Fruit fly (Drosophila melanogaster) whole organism: ENCODE data around the gene CG14174.

Source experiments
- EcR ChIP-seq, 2 experiments: fragments of >200 bp; optimal IDR thresholded peaks; 2 replicates each; lab custom pipeline; 2017; ENCODE audit warnings: missing biosample characterization in 2 of 2, missing genetic modification characterization in 2 of 2, missing genetic modification reagents in 2 of 2
- pan ChIP-seq: fragments of >200 bp; optimal IDR thresholded peaks from 2 replicates; lab custom pipeline; 2017
- psq ChIP-seq: fragments of >200 bp; optimal IDR thresholded peaks from 2 replicates; lab custom pipeline; 2017

- TF ChIP-seq psq (lab: Kevin White, UChicago) (no peak), EcR (GFP tag; optimal IDR thresholded peaks at IDR 0.05; lab: Kevin White, UChicago) (no peak), pan (lab: Kevin White, UChicago) (no peak)
Observed at dm6 chr3L:9692234-9692891, 26.8 kb upstream of the CG14174 start.
